Worm (Caenorhabditis elegans) whole organism, L1 larva: ENCODE measurements around the gene T01G5.7.

Source experiments
- dpl-1 ChIP-seq, 3 experiments: fragments of 150-350 bp in 2 of 3; sonication (generic microtip) in 1 of 3; optimal IDR thresholded peaks; 2 replicates each; lab custom pipeline; 2014 to 2017; ENCODE audit warnings: missing biosample characterization in 3 of 3, missing genetic modification characterization in 3 of 3, missing genetic modification reagents in 3 of 3
- efl-1 ChIP-seq, 4 experiments: fragments of 150-350 bp; optimal IDR thresholded peaks in 3 of 4; peaks in 1 of 4; 1 replicate in 1 of 4; 2 replicates in 3 of 4; lab custom pipeline; 2014; ENCODE audit warnings: missing biosample characterization in 2 of 4, missing genetic modification characterization in 2 of 4, missing genetic modification reagents in 2 of 4
- lin-39 ChIP-seq: fragments of 150-350 bp; optimal IDR thresholded peaks from 2 replicates; lab custom pipeline; 2014; ENCODE audit warnings: missing biosample characterization, missing genetic modification reagents, missing genetic modification characterization
- nhr-11 ChIP-seq: fragments of 150-350 bp; optimal IDR thresholded peaks from 2 replicates; lab custom pipeline; 2014; ENCODE audit warnings: missing biosample characterization, missing genetic modification characterization
- nhr-77 ChIP-seq: fragments of 150-350 bp; optimal IDR thresholded peaks from 2 replicates; lab custom pipeline; 2014; ENCODE audit warnings: missing biosample characterization, missing genetic modification characterization
- vab-15 ChIP-seq: sonication (generic microtip); optimal IDR thresholded peaks from 2 replicates; lab custom pipeline; 2017; ENCODE audit warnings: missing genotype, mild to moderate bottlenecking, missing genetic modification characterization, missing compliant biosample characterization
- ztf-11 ChIP-seq, 2 experiments: sonication (generic microtip); optimal IDR thresholded peaks; 2 replicates each; lab custom pipeline; 2016 to 2017; ENCODE audit warnings: missing genetic modification characterization in 2 of 2, missing biosample characterization in 1 of 2, missing compliant biosample characterization in 1 of 2

DNA sequence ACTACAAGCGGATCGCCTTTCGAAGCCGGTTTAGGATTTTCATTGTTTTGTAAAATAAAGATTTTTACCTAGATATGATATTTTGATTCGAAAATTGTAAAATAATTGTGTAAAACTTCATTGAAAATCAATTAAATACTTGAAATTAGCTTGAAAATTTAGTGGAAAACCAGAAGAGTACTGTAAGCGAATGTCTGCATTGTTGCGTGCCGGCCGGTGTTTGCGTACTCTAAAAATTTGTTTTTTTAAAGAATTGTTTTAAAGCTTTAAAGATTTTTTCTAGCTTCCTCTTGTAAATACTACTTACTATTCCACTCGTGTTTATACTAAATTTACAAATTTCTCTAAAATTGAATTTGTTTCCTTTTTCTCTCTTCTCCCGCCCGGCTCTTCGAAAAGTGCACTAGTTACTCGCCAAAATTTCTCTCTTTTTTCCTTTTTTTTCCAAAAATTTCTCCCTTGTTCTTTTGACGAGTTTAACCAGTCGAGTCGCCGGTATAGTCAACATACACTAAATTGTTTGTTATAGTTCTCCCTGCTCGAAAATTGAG is 42.2 kb upstream of the T01G5.7 start:
- TF ChIP-seq lin-39 (tag; lab: Kevin White, UChicago) (no peak), efl-1 (optimal IDR thresholded peaks at IDR 0.05; lab: Kevin White, UChicago) (no peak), efl-1 (GFP tag; optimal IDR thresholded peaks at IDR 0.05 in 1 of 2; lab: Kevin White, UChicago) (no peak), dpl-1 (GFP tag; optimal IDR thresholded peaks at IDR 0.05; lab: Kevin White, UChicago) (no peak), nhr-11 (tag; lab: Kevin White, UChicago) (no peak), ztf-11 (tag; optimal IDR thresholded peaks at IDR 0.05; lab: Kevin White, UChicago) (no peak), nhr-77 (tag; lab: Kevin White, UChicago) (no peak), vab-15 (tag; lab: Kevin White, UChicago) (no peak)
